Worm (Caenorhabditis elegans) whole organism, young adult: ENCODE results near the gene F52B11.5.
A peak's percentile ranks its signal among the peaks of the same experiment; 100 is the strongest.

Source experiments
- C17E4.6 ChIP-seq: fragments of 200-800 bp; sonication (Bioruptor generic); IDR thresholded peaks from 2 replicates; pipeline ENCODE4 v1.3.6; 2022; ENCODE audit warnings: missing genetic modification reagents, missing genetic modification characterization, missing compliant biosample characterization
- F22D6.2 ChIP-seq: sonication (generic microtip); optimal IDR thresholded peaks from 2 replicates; lab custom pipeline; 2016; ENCODE audit warnings: mild to moderate bottlenecking, missing genetic modification characterization, missing compliant biosample characterization
- F23B12.7 ChIP-seq: sonication (generic microtip); optimal IDR thresholded peaks from 2 replicates; lab custom pipeline; 2017; ENCODE audit warnings: missing genetic modification characterization, mild to moderate bottlenecking, missing compliant biosample characterization, antibody characterized with exemption, moderate library complexity; ENCODE audit not compliant: insufficient read depth
- F49E8.2 ChIP-seq: sonication (generic microtip); optimal IDR thresholded peaks from 3 replicates; lab custom pipeline; 2017; ENCODE audit warnings: missing genetic modification characterization, mild to moderate bottlenecking, missing compliant biosample characterization, antibody characterized with exemption, moderate library complexity; ENCODE audit not compliant: insufficient read depth
- K12H6.12 ChIP-seq: fragments of 200-800 bp; sonication (Bioruptor generic); optimal IDR thresholded peaks from 2 replicates; lab custom pipeline; 2018; ENCODE audit warnings: mild to moderate bottlenecking, missing genetic modification characterization, missing compliant biosample characterization
- Y67H2A.10 ChIP-seq: fragments of 200-800 bp; sonication (Bioruptor generic); conservative IDR thresholded peaks from 2 replicates; pipeline ENCODE4 v1.3.6; 2022; ENCODE audit warnings: missing genetic modification reagents, missing genetic modification characterization, missing compliant biosample characterization
- Y79H2A.3 ChIP-seq: fragments of 200-800 bp; sonication (Bioruptor generic); conservative IDR thresholded peaks from 2 replicates; pipeline ENCODE4 v1.3.6; 2022; ENCODE audit warnings: missing genetic modification reagents, missing genetic modification characterization, missing compliant biosample characterization
- Y95B8A.8 ChIP-seq: fragments of 200-800 bp; sonication (Bioruptor generic); IDR thresholded peaks from 2 replicates; pipeline ENCODE4 v1.3.6; 2022; ENCODE audit warnings: missing genetic modification reagents, missing genetic modification characterization, missing compliant biosample characterization
- ZK185.1 ChIP-seq: sonication (generic microtip); optimal IDR thresholded peaks from 2 replicates; lab custom pipeline; 2016; ENCODE audit warnings: mild to moderate bottlenecking, missing genetic modification characterization, missing compliant biosample characterization; ENCODE audit not compliant: poor library complexity, severe bottlenecking
- athp-1 ChIP-seq: sonication (generic microtip); optimal IDR thresholded peaks from 2 replicates; lab custom pipeline; 2017; ENCODE audit warnings: mild to moderate bottlenecking, missing genetic modification characterization, missing compliant biosample characterization
- attf-5 ChIP-seq: fragments of 200-800 bp; sonication (Bioruptor generic); optimal IDR thresholded peaks from 2 replicates; lab custom pipeline; 2018; ENCODE audit warnings: mild to moderate bottlenecking, missing genetic modification characterization, missing compliant biosample characterization
- attf-6 ChIP-seq: fragments of 200-800 bp; sonication (Bioruptor generic); IDR thresholded peaks from 2 replicates; pipeline ENCODE4 v1.3.6; 2022; ENCODE audit warnings: missing genetic modification reagents, missing genetic modification characterization, missing compliant biosample characterization
- bed-1 ChIP-seq: fragments of 200-800 bp; sonication (Bioruptor generic); IDR thresholded peaks from 2 replicates; pipeline ENCODE4 v1.3.6; 2022; ENCODE audit warnings: missing genetic modification reagents, missing genetic modification characterization, missing compliant biosample characterization
- ceh-100 ChIP-seq: fragments of 200-800 bp; sonication (Bioruptor generic); IDR thresholded peaks from 2 replicates; pipeline ENCODE4 v1.3.6; 2022; ENCODE audit warnings: missing genetic modification reagents, missing genetic modification characterization, missing compliant biosample characterization
- ceh-91 ChIP-seq: fragments of 200-800 bp; sonication (Bioruptor generic); IDR thresholded peaks from 2 replicates; pipeline ENCODE4 v1.3.6; 2022; ENCODE audit warnings: missing genetic modification reagents, missing genetic modification characterization, missing compliant biosample characterization
- dpl-1 ChIP-seq: fragments of 150-350 bp; optimal IDR thresholded peaks from 2 replicates; lab custom pipeline; 2014; ENCODE audit warnings: missing biosample characterization, missing genetic modification reagents, missing genetic modification characterization
- efl-1 ChIP-seq: fragments of 150-350 bp; optimal IDR thresholded peaks from 2 replicates; lab custom pipeline; 2014; ENCODE audit warnings: missing biosample characterization, missing genetic modification reagents, missing genetic modification characterization
- egl-18 ChIP-seq: fragments of 200-800 bp; sonication (Bioruptor generic); IDR thresholded peaks from 2 replicates; pipeline ENCODE4 v1.3.6; 2022; ENCODE audit warnings: missing genetic modification reagents, missing genetic modification characterization, missing compliant biosample characterization
- egl-44 ChIP-seq: fragments of 200-800 bp; sonication (Bioruptor generic); IDR thresholded peaks from 2 replicates; pipeline ENCODE4 v1.3.6; 2022; ENCODE audit warnings: missing genetic modification reagents, missing genetic modification characterization, missing compliant biosample characterization
- ekl-4 ChIP-seq: fragments of 200-800 bp; sonication (Bioruptor generic); IDR thresholded peaks from 2 replicates; pipeline ENCODE4 v1.3.6; 2022; ENCODE audit warnings: missing genetic modification reagents, missing genetic modification characterization, missing compliant biosample characterization
- hmg-1.2 ChIP-seq: fragments of 200-800 bp; sonication (Bioruptor generic); IDR thresholded peaks from 2 replicates; pipeline ENCODE4 v1.3.6; 2022; ENCODE audit warnings: missing genetic modification reagents, missing genetic modification characterization, missing compliant biosample characterization
- hmg-20 ChIP-seq: fragments of 200-800 bp; sonication (Bioruptor generic); IDR thresholded peaks from 2 replicates; pipeline ENCODE4 v1.3.6; 2022; ENCODE audit warnings: missing genetic modification reagents, missing genetic modification characterization, missing compliant biosample characterization
- hsf-1 ChIP-seq: fragments of 200-800 bp; sonication (Bioruptor generic); IDR thresholded peaks from 2 replicates; pipeline ENCODE4 v1.3.6; 2022; ENCODE audit warnings: missing genetic modification reagents, missing genetic modification characterization, missing compliant biosample characterization
- lin-26 ChIP-seq: fragments of 200-800 bp; sonication (Bioruptor generic); IDR thresholded peaks from 2 replicates; pipeline ENCODE4 v1.3.6; 2022; ENCODE audit warnings: missing genetic modification reagents, missing genetic modification characterization, missing compliant biosample characterization
- lin-35 ChIP-seq, 3 experiments: fragments of 150-350 bp in 2 of 3; sonication (generic microtip) in 1 of 3; optimal IDR thresholded peaks; 2 replicates each; lab custom pipeline; 2014 to 2018; ENCODE audit warnings: missing biosample characterization in 3 of 3, missing genetic modification characterization in 3 of 3, missing genetic modification reagents in 3 of 3
- lin-40 ChIP-seq: sonication (generic microtip); optimal IDR thresholded peaks from 2 replicates; lab custom pipeline; 2016; ENCODE audit warnings: missing genetic modification characterization, mild to moderate bottlenecking, missing compliant biosample characterization, missing genotype, missing genetic modification reagents
- lsl-1 ChIP-seq: fragments of 200-800 bp; sonication (Bioruptor generic); optimal IDR thresholded peaks from 2 replicates; lab custom pipeline; 2018; ENCODE audit warnings: mild to moderate bottlenecking, missing genetic modification characterization, moderate library complexity, missing compliant biosample characterization
- madf-10 ChIP-seq: sonication (generic microtip); optimal IDR thresholded peaks from 2 replicates; lab custom pipeline; 2016; ENCODE audit warnings: mild to moderate bottlenecking, missing genetic modification characterization, missing compliant biosample characterization
- madf-6 ChIP-seq: fragments of 200-800 bp; sonication (Bioruptor generic); IDR thresholded peaks from 2 replicates; pipeline ENCODE4 v1.3.6; 2022; ENCODE audit warnings: missing genetic modification reagents, missing genetic modification characterization, missing compliant biosample characterization
- madf-8 ChIP-seq: fragments of 200-800 bp; sonication (Bioruptor generic); conservative IDR thresholded peaks from 2 replicates; pipeline ENCODE4 v1.3.6; 2022; ENCODE audit warnings: missing genetic modification reagents, missing genetic modification characterization, missing compliant biosample characterization
- nhr-80 ChIP-seq: sonication (generic microtip); optimal IDR thresholded peaks from 2 replicates; lab custom pipeline; 2016; ENCODE audit warnings: missing genetic modification characterization, missing compliant biosample characterization
- rcor-1 ChIP-seq: fragments of 200-800 bp; sonication (Bioruptor generic); IDR thresholded peaks from 2 replicates; pipeline ENCODE4 v1.3.6; 2022; ENCODE audit warnings: missing genetic modification reagents, missing genetic modification characterization, missing compliant biosample characterization
- rpc-1 ChIP-seq, 2 experiments: fragments of 150-350 bp in 1 of 2; sonication (generic microtip) in 1 of 2; optimal IDR thresholded peaks; 2 replicates each; lab custom pipeline; 2014 to 2018; ENCODE audit warnings: missing biosample characterization in 1 of 2, missing genetic modification characterization in 1 of 2, missing genetic modification reagents in 1 of 2, missing genotype in 1 of 2
- sea-2 ChIP-seq: fragments of 200-800 bp; sonication (Bioruptor generic); IDR thresholded peaks from 2 replicates; pipeline ENCODE4 v1.3.6; 2022; ENCODE audit warnings: missing genetic modification characterization, missing compliant biosample characterization
- snpc-1.1 ChIP-seq: sonication (generic microtip); optimal IDR thresholded peaks from 2 replicates; lab custom pipeline; 2017; ENCODE audit warnings: missing genetic modification characterization, mild to moderate bottlenecking, missing compliant biosample characterization, antibody characterized with exemption, moderate library complexity, missing genotype, missing genetic modification reagents; ENCODE audit not compliant: insufficient read depth
- snpc-1.3 ChIP-seq: sonication (generic microtip); optimal IDR thresholded peaks from 2 replicates; lab custom pipeline; 2017; ENCODE audit warnings: missing genetic modification characterization, mild to moderate bottlenecking, missing compliant biosample characterization, antibody characterized with exemption, moderate library complexity, missing genotype, missing genetic modification reagents; ENCODE audit not compliant: insufficient read depth
- snpc-3.4 ChIP-seq: sonication (generic microtip); optimal IDR thresholded peaks from 2 replicates; lab custom pipeline; 2017; ENCODE audit warnings: missing genetic modification characterization, mild to moderate bottlenecking, missing compliant biosample characterization, antibody characterized with exemption, moderate library complexity, missing genotype, missing genetic modification reagents
- snpc-4 ChIP-seq, 5 experiments: fragments of 150-350 bp in 1 of 5; sonication (generic microtip) in 4 of 5; optimal IDR thresholded peaks; 2 replicates each; lab custom pipeline; 2014 to 2018; ENCODE audit warnings: missing genetic modification characterization in 5 of 5, missing biosample characterization in 3 of 5, antibody characterized with exemption in 2 of 5, mild to moderate bottlenecking in 2 of 5, missing compliant biosample characterization in 2 of 5, missing genotype in 2 of 5, moderate library complexity in 2 of 5, missing genetic modification reagents in 1 of 5
- somi-1 ChIP-seq: fragments of 200-800 bp; sonication (Bioruptor generic); optimal IDR thresholded peaks from 2 replicates; lab custom pipeline; 2018; ENCODE audit warnings: mild to moderate bottlenecking, missing genetic modification characterization, missing compliant biosample characterization
- tbp1 ChIP-seq: fragments of 200-800 bp; sonication (Bioruptor generic); optimal IDR thresholded peaks from 2 replicates; lab custom pipeline; 2018; ENCODE audit warnings: mild to moderate bottlenecking, missing genetic modification characterization, missing compliant biosample characterization
- tlf-1 ChIP-seq: fragments of 200-800 bp; sonication (Bioruptor generic); optimal IDR thresholded peaks from 2 replicates; lab custom pipeline; 2018; ENCODE audit warnings: mild to moderate bottlenecking, missing genetic modification characterization, missing compliant biosample characterization
- xnd-1 ChIP-seq: sonication (generic microtip); optimal IDR thresholded peaks from 2 replicates; lab custom pipeline; 2016; ENCODE audit warnings: missing genotype, missing genetic modification reagents, missing genetic modification characterization, missing compliant biosample characterization
- ztf-25 ChIP-seq: fragments of 200-800 bp; sonication (Bioruptor generic); IDR thresholded peaks from 2 replicates; pipeline ENCODE4 v1.3.6; 2022; ENCODE audit warnings: missing genetic modification reagents, missing genetic modification characterization, missing compliant biosample characterization
- ztf-28 ChIP-seq: fragments of 200-800 bp; sonication (Bioruptor generic); IDR thresholded peaks from 2 replicates; pipeline ENCODE4 v1.3.6; 2022; ENCODE audit warnings: missing genetic modification reagents, missing genetic modification characterization, missing compliant biosample characterization
- ztf-3 ChIP-seq: fragments of 200-800 bp; sonication (Bioruptor generic); optimal IDR thresholded peaks from 2 replicates; lab custom pipeline; 2018; ENCODE audit warnings: mild to moderate bottlenecking, missing genetic modification characterization, missing compliant biosample characterization
- ztf-6 ChIP-seq: fragments of 200-800 bp; sonication (Bioruptor generic); IDR thresholded peaks from 2 replicates; pipeline ENCODE4 v1.3.6; 2022; ENCODE audit warnings: missing genetic modification reagents, missing genetic modification characterization, missing compliant biosample characterization

The F52B11.5 gene

ce11 chrIV:14070992-14071289, 32.1 kb downstream of the F52B11.5 start (continued):
- TF ChIP-seq Y95B8A.8 (GFP tag; lab: Robert Waterston, UW) = peak; percentile 66; the same call in 1 of the 2 replicates
- TF ChIP-seq Y67H2A.10 (GFP tag; lab: Robert Waterston, UW) = peak; percentile 16; the same call in 1 of the 2 replicates
- peak; percentile 67 for TF ChIP-seq madf-8 (GFP tag; lab: Robert Waterston, UW)
- no peak for TF ChIP-seq rpc-1 (optimal IDR thresholded peaks at IDR 0.05; lab: Kevin White, UChicago)
- no peak for TF ChIP-seq rpc-1 (tag; optimal IDR thresholded peaks at IDR 0.05; lab: Kevin White, UChicago)
- peak; percentile 70 for TF ChIP-seq snpc-1.1 (tag; lab: Kevin White, UChicago)
- peak; percentile 12 for TF ChIP-seq madf-10 (tag; lab: Kevin White, UChicago)
- peak; percentile 77 for TF ChIP-seq attf-5
- TF ChIP-seq tlf-1 = peak; percentile 74
- TF ChIP-seq F49E8.2 (tag; lab: Kevin White, UChicago) = peak; percentile 81
- peak; percentile 75 for TF ChIP-seq tbp1
- TF ChIP-seq ceh-100 = peak; percentile 39
- peak; percentile 17 for TF ChIP-seq nhr-80
- TF ChIP-seq dpl-1 (GFP tag; lab: Kevin White, UChicago) = peak; percentile 41
- TF ChIP-seq madf-6 (GFP tag; lab: Robert Waterston, UW) = peak; percentile 89
- peak; percentile 70 for TF ChIP-seq lin-40 (tag; lab: Kevin White, UChicago)
- TF ChIP-seq Y79H2A.3 = 0 out of 2 replicates have a peak, but pooled peaks have one; percentile 51
- peak; percentile 68 for TF ChIP-seq ZK185.1 (tag; lab: Kevin White, UChicago)
- peak; percentile 68; the same call in 1 of the 2 replicates for TF ChIP-seq C17E4.6 (GFP tag; lab: Robert Waterston, UW)
- peak; percentile 85 for TF ChIP-seq snpc-3.4 (tag; lab: Kevin White, UChicago)
- TF ChIP-seq F23B12.7 (tag; lab: Kevin White, UChicago) = peak; percentile 56
- no peak for TF ChIP-seq sea-2 (GFP tag; lab: Robert Waterston, UW)
- peak; percentile 71 for TF ChIP-seq hmg-1.2 (GFP tag; lab: Robert Waterston, UW)
- peak; percentile 93 for TF ChIP-seq attf-6
- TF ChIP-seq egl-44 (GFP tag; lab: Robert Waterston, UW) = no peak
- peak; percentile 58 for TF ChIP-seq snpc-1.3 (tag; lab: Kevin White, UChicago)
- no peak for TF ChIP-seq egl-18 (GFP tag; lab: Robert Waterston, UW)
- TF ChIP-seq ztf-25 (GFP tag; lab: Robert Waterston, UW) = no peak
- peak; percentile 79 for TF ChIP-seq ceh-91 (GFP tag; lab: Robert Waterston, UW)
- TF ChIP-seq hmg-20 (GFP tag; lab: Robert Waterston, UW) = no peak
- TF ChIP-seq efl-1 (GFP tag; lab: Kevin White, UChicago) = peak; percentile 79
- peak; percentile 78 for TF ChIP-seq lsl-1
- peak in 2 of 3 experiments; percentile 5 to 73 for TF ChIP-seq lin-35 (GFP tag; optimal IDR thresholded peaks at IDR 0.05; lab: Kevin White, UChicago)
- no peak for TF ChIP-seq lin-26 (GFP tag; lab: Robert Waterston, UW)
- no peak for TF ChIP-seq ztf-6 (GFP tag; lab: Robert Waterston, UW)
- TF ChIP-seq rcor-1 (GFP tag; lab: Robert Waterston, UW) = peak; percentile 64
- peak; percentile 51 for TF ChIP-seq athp-1 (tag; lab: Kevin White, UChicago)
- TF ChIP-seq somi-1 (GFP tag; lab: Kevin White, UChicago) = peak; percentile 65
- TF ChIP-seq F22D6.2 (tag; lab: Kevin White, UChicago) = no peak
- TF ChIP-seq ekl-4 (GFP tag; lab: Robert Waterston, UW) = peak; percentile 91
- TF ChIP-seq ztf-28 (GFP tag; lab: Robert Waterston, UW) = 0 out of 2 replicates have a peak, but pooled peaks have one; percentile 47
- peak; percentile 53 for TF ChIP-seq xnd-1 (tag; lab: Kevin White, UChicago)
- TF ChIP-seq ztf-3 = no peak
- TF ChIP-seq hsf-1 (GFP tag; lab: Robert Waterston, UW) = peak; percentile 76
- TF ChIP-seq bed-1 (GFP tag; lab: Robert Waterston, UW) = no peak
- peak; percentile 89 for TF ChIP-seq snpc-4 (GFP tag; optimal IDR thresholded peaks at IDR 0.05; lab: Kevin White, UChicago)
- peak; percentile 74 to 95 (median 92) for TF ChIP-seq snpc-4 (tag; optimal IDR thresholded peaks at IDR 0.05; lab: Kevin White, UChicago)
- TF ChIP-seq K12H6.12 (tag; lab: Kevin White, UChicago) = peak; percentile 53
